Worm (Caenorhabditis elegans): ENCODE data around the gene T07A5.7.

T07A5.7 gene

DNA sequence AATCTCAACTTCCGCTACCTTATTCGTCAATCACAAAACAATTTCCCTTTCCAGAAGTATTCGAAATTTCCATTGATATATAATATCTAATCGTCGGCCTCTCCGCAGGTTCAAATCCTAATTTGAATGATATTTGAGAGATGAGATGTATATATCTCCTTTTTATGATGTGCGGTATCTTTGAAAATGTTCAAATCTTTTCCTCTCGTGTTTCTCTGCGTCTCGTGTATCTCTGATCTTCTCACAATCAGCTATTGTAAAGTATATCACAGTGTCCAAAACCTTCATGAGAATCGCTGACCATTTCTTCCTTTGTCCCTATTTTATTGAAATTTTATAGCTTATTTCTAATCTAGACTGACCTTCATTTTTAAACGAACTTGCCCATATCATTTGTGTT, 21.1 kb downstream of the T07A5.7 start:
- no peak for TF ChIP-seq nhr-237 (tag; optimal IDR thresholded peaks at IDR 0.05)
- no peak for TF ChIP-seq sem-4 (tag; optimal IDR thresholded peaks at IDR 0.05)
- TF ChIP-seq nhr-6 (tag; optimal IDR thresholded peaks at IDR 0.05), result no peak
- TF ChIP-seq fos-1 (tag; optimal IDR thresholded peaks at IDR 0.05), result no peak
- TF ChIP-seq ztf-4 (tag; optimal IDR thresholded peaks at IDR 0.05), result no peak
- no peak for TF ChIP-seq skn-1 (tag; optimal IDR thresholded peaks at IDR 0.05)
- TF ChIP-seq Y55F3AM.14 (GFP tag; optimal IDR thresholded peaks at IDR 0.05), result no peak
- TF ChIP-seq sma-9 (GFP tag; optimal IDR thresholded peaks at IDR 0.05), result peak; percentile 9
- TF ChIP-seq sma-9 (tag; optimal IDR thresholded peaks at IDR 0.05), result no peak

DNA sequence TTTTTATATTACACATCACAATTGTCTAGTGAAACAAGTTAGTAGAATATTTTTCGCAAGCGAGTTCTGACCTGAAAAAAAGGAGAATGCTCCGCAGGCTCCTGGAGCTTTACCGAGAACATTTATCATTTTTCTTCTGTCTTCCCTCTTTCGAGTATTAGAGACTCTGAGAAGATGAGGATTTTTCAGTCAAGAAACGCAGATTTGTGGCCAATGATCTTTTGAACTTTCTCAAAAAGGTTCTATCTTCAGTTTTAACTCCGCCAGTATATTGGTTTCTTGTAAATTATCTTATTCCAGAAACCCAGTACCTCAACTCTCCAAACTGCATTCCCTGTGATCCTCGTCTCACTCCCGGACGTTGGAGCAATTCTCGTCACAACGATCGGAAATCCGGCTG, 25.3 kb downstream of the T07A5.7 start, which contains the start of gene K10G9.2:
TSS of gene K10G9.2 (plus strand) at position 301 of the 400 bp plus-strand sequence.
- TF ChIP-seq mdl-1 (tag; optimal IDR thresholded peaks at IDR 0.05), result no peak
- no peak for TF ChIP-seq zag-1 (tag; optimal IDR thresholded peaks at IDR 0.05)
- no peak for TF ChIP-seq ztf-4 (tag; optimal IDR thresholded peaks at IDR 0.05)
- no peak for TF ChIP-seq C34F6.9 (tag; optimal IDR thresholded peaks at IDR 0.05)
- TF ChIP-seq egl-27 (tag; optimal IDR thresholded peaks at IDR 0.05), result no peak
- TF ChIP-seq nhr-77 (tag; optimal IDR thresholded peaks at IDR 0.05), result no peak
- no peak for TF ChIP-seq ceh-82 (tag; optimal IDR thresholded peaks at IDR 0.05)
- no peak for TF ChIP-seq nhr-6 (tag; optimal IDR thresholded peaks at IDR 0.05)
- TF ChIP-seq unc-55 (GFP tag; optimal IDR thresholded peaks at IDR 0.05), result no peak
- TF ChIP-seq lsy-2 (tag; optimal IDR thresholded peaks at IDR 0.05), result no peak
- no peak for TF ChIP-seq ama-1 (optimal IDR thresholded peaks at IDR 0.05)
- TF ChIP-seq sma-3 (GFP tag; optimal IDR thresholded peaks at IDR 0.05), result no peak

DNA sequence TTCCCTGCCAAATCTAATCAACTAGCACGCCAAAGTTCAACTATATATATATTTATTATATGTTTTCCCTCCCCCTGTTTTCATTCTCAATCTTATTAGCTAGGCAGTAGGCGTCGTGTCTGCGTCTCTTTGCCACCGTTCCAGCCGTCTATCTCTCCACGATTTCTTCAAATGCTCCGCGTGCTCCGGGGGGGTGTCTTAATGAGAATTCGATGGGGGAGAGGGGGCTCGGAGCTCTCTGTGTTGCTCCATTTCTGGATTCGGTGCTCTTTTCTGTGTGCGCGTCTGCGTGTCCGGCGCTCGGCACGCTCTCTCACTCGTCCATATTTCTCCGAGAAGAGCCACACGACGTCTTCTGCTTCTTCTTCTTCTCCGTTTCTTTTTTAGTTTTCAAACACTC, 26.7 kb downstream of the T07A5.7 start:
- TF ChIP-seq nhr-237 (tag; optimal IDR thresholded peaks at IDR 0.05) (no peak), ztf-11 (tag; optimal IDR thresholded peaks at IDR 0.05) (no peak), lin-13 (GFP tag; optimal IDR thresholded peaks at IDR 0.05) (peak; percentile 73), sma-3 (GFP tag; optimal IDR thresholded peaks at IDR 0.05) (no peak), nhr-6 (tag; optimal IDR thresholded peaks at IDR 0.05) (peak; percentile 33), elt-3 (tag; optimal IDR thresholded peaks at IDR 0.05) (no peak), nhr-23 (tag; optimal IDR thresholded peaks at IDR 0.05) (no peak), blmp-1 (tag; optimal IDR thresholded peaks at IDR 0.05; ENCODE audit: insufficient read depth) (no peak), F13H6.1 (tag; optimal IDR thresholded peaks at IDR 0.05) (peak; percentile 69), crh-2 (tag; optimal IDR thresholded peaks at IDR 0.05) (peak; percentile 57), unc-55 (GFP tag; optimal IDR thresholded peaks at IDR 0.05) (peak; percentile 75), C34F6.9 (tag; optimal IDR thresholded peaks at IDR 0.05) (peak; percentile 77), nhr-21 (tag; optimal IDR thresholded peaks at IDR 0.05) (no peak), lin-39 (tag; optimal IDR thresholded peaks at IDR 0.05) (no peak), egl-27 (tag; optimal IDR thresholded peaks at IDR 0.05) (peak; percentile 72), sma-9 (GFP tag; optimal IDR thresholded peaks at IDR 0.05) (peak; percentile 48), sma-9 (tag; optimal IDR thresholded peaks at IDR 0.05) (no peak), zag-1 (tag; optimal IDR thresholded peaks at IDR 0.05) (peak; percentile 90), nhr-77 (tag; optimal IDR thresholded peaks at IDR 0.05) (no peak), sem-4 (tag; optimal IDR thresholded peaks at IDR 0.05) (peak; percentile 56), ZK546.5 (tag; optimal IDR thresholded peaks at IDR 0.05) (no peak), Y55F3AM.14 (GFP tag; optimal IDR thresholded peaks at IDR 0.05) (peak; percentile 54), unc-39 (tag; optimal IDR thresholded peaks at IDR 0.05) (no peak), mab-5 (tag; optimal IDR thresholded peaks at IDR 0.05) (peak; percentile 66), ama-1 (optimal IDR thresholded peaks at IDR 0.05) (no peak), ceh-82 (tag; optimal IDR thresholded peaks at IDR 0.05) (peak; percentile 22), ztf-4 (tag; optimal IDR thresholded peaks at IDR 0.05) (peak; percentile 15), mdl-1 (tag; optimal IDR thresholded peaks at IDR 0.05) (peak; percentile 61 to 92), elt-1 (tag; optimal IDR thresholded peaks at IDR 0.05) (no peak), lsy-2 (tag; optimal IDR thresholded peaks at IDR 0.05) (peak in 1 of 2 experiments; percentile 71), aly-2 (tag; optimal IDR thresholded peaks at IDR 0.05) (no peak), R02D3.7 (tag; optimal IDR thresholded peaks at IDR 0.05) (no peak), lin-11 (tag; optimal IDR thresholded peaks at IDR 0.05) (peak; percentile 65), nhr-129 (tag; optimal IDR thresholded peaks at IDR 0.05) (peak; percentile 17), nhr-11 (tag; optimal IDR thresholded peaks at IDR 0.05) (no peak)

DNA sequence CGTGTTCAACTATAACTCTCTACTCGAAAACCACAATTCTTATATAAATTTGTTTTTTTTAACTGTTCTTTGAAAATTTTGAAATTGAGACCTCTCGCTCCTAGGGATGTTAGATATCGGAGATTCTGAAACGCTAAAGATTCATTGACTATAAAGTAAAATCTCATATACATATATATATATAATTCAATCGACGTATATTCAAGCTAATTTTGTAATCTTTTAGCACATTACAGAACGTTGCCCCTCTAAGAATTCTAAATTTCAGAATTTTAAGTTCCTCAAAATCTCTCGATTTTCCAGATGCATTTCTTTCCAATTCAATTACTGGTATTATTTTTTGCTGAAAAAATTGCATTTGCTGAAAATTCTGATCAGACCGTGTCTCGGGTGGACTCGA, 32.1 kb downstream of the T07A5.7 start, which contains the start of gene pad-2:
TSS of gene pad-2 (plus strand) at position 301 of the 400 bp plus-strand sequence.
- no peak for TF ChIP-seq nhr-25 (tag; optimal IDR thresholded peaks at IDR 0.05)

Measured in whole organism, L2 larva.